Worm (Caenorhabditis elegans) whole organism, L3 larva: ENCODE data around the gene W03G11.4.

Experiments used
- aly-2 ChIP-seq: fragments of 150-350 bp; optimal IDR thresholded peaks from 2 replicates; lab custom pipeline; 2014; ENCODE audit warnings: missing biosample characterization, missing genetic modification characterization
- lin-15B ChIP-seq: fragments of 150-350 bp; optimal IDR thresholded peaks from 2 replicates; lab custom pipeline; 2014; ENCODE audit warnings: missing biosample characterization, missing genetic modification characterization
- nhr-23 ChIP-seq: fragments of 150-350 bp; optimal IDR thresholded peaks from 2 replicates; lab custom pipeline; 2014; ENCODE audit warnings: missing biosample characterization, missing genetic modification reagents, missing genetic modification characterization
- nhr-25 ChIP-seq: sonication (generic microtip); optimal IDR thresholded peaks from 2 replicates; lab custom pipeline; 2017; ENCODE audit warnings: missing biosample characterization, missing genetic modification characterization
- nhr-43 ChIP-seq: sonication (generic microtip); optimal IDR thresholded peaks from 2 replicates; lab custom pipeline; 2016; ENCODE audit warnings: mild to moderate bottlenecking, missing genetic modification characterization, missing compliant biosample characterization; ENCODE audit not compliant: poor library complexity, severe bottlenecking
- nhr-76 ChIP-seq: fragments of 150-350 bp; sonication (generic microtip); optimal IDR thresholded peaks from 5 replicates; lab custom pipeline; 2014; ENCODE audit warnings: missing biosample characterization, missing genetic modification characterization
- unc-39 ChIP-seq: sonication (generic microtip); optimal IDR thresholded peaks from 4 replicates; lab custom pipeline; 2017; ENCODE audit warnings: missing biosample characterization, missing genetic modification characterization
- unc-62 ChIP-seq: fragments of 150-350 bp; sonication (generic microtip); optimal IDR thresholded peaks from 4 replicates; lab custom pipeline; 2014; ENCODE audit warnings: missing biosample characterization, missing genetic modification reagents, missing genetic modification characterization

- no peak for TF ChIP-seq nhr-43 (tag; lab: Kevin White, UChicago)
- TF ChIP-seq lin-15B (tag; lab: Kevin White, UChicago), result no peak
- TF ChIP-seq unc-39 (tag; lab: Kevin White, UChicago), result no peak
- TF ChIP-seq nhr-25, result no peak
- TF ChIP-seq unc-62, result no peak
- TF ChIP-seq aly-2 (tag; lab: Kevin White, UChicago), result no peak
- TF ChIP-seq nhr-76 (tag; lab: Kevin White, UChicago), result no peak
- no peak for TF ChIP-seq nhr-23 (tag; lab: Kevin White, UChicago)
Measured at ce11 chrX:12114024-12114423, 21.1 kb upstream of the W03G11.4 start, which contains the start of gene lgc-15.
